Fruit fly (Drosophila melanogaster): ENCODE data around the gene CG5376.

dm6 chr3R:22467939-22468571, 20.7 kb downstream of the CG5376 start, which contains the start of the genes CG5377 and Nrx-1:
- TF ChIP-seq h (optimal IDR thresholded peaks at IDR 0.05), result no peak
- TF ChIP-seq Myc (optimal IDR thresholded peaks at IDR 0.05), result no peak
- TF ChIP-seq psq (optimal IDR thresholded peaks at IDR 0.05), result no peak
- no peak for TF ChIP-seq Sin3A (optimal IDR thresholded peaks at IDR 0.05)
- TF ChIP-seq insv (optimal IDR thresholded peaks at IDR 0.05), result no peak

Measured in Kc167 (cell line).